Fruit fly (Drosophila melanogaster): ENCODE measurements around the gene CG14823.
A peak's percentile ranks its signal among the peaks of the same experiment; 100 is the strongest.

The CG14823 gene

dm6 chr3L:7091331-7091904 is 25.3 kb downstream of the CG14823 start:
- TF ChIP-seq CG5204 (GFP tag; optimal IDR thresholded peaks at IDR 0.05) (no peak), tj (GFP tag; optimal IDR thresholded peaks at IDR 0.05) (no peak), Crg-1 (GFP tag; optimal IDR thresholded peaks at IDR 0.05) (no peak), CG1620 (GFP tag; optimal IDR thresholded peaks at IDR 0.05) (no peak), toe (GFP tag; optimal IDR thresholded peaks at IDR 0.05) (no peak), CG12768 (GFP tag; optimal IDR thresholded peaks at IDR 0.05) (no peak)

DNA sequence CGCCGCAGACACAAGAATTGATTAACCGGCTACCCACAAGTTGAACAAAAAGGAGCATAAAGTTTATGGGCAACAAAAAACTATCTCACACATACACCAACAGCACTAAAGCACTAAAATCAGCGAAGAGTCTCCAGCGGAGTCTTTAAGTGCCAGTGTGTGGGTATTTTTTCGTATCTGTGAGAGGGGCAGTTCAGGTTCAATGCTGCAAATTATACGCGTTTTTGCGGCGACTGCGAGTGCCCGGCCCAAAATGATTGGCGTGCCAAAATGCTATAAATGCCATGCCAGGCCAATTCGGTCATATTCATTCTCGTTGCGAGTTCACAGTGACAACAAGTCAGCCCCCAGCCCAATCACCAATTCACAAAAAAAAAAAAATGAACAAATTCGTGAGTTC is 26.8 kb downstream of the CG14823 start, which contains the start of gene Cpr65Ec:
TSS of gene Cpr65Ec (plus strand) at position 301 of the 400 bp plus-strand sequence.
- TF ChIP-seq toe (GFP tag; optimal IDR thresholded peaks at IDR 0.05) (no peak), pad (GFP tag; optimal IDR thresholded peaks at IDR 0.05) (no peak), cic (GFP tag; optimal IDR thresholded peaks at IDR 0.05) (no peak), kay (GFP tag; ENCODE audit: borderline replicate concordance) (no peak), CG5204 (GFP tag; optimal IDR thresholded peaks at IDR 0.05) (no peak), CG1620 (GFP tag; optimal IDR thresholded peaks at IDR 0.05) (no peak), Clk (GFP tag; optimal IDR thresholded peaks at IDR 0.05) (no peak), CG7045 (GFP tag; optimal IDR thresholded peaks at IDR 0.05) (no peak), tj (GFP tag; optimal IDR thresholded peaks at IDR 0.05) (no peak), CG33017 (tag; optimal IDR thresholded peaks at IDR 0.05) (no peak), Hr96 (GFP tag; optimal IDR thresholded peaks at IDR 0.05) (no peak), Crg-1 (GFP tag; optimal IDR thresholded peaks at IDR 0.05) (no peak), ovo (GFP tag; optimal IDR thresholded peaks at IDR 0.05) (no peak)

DNA sequence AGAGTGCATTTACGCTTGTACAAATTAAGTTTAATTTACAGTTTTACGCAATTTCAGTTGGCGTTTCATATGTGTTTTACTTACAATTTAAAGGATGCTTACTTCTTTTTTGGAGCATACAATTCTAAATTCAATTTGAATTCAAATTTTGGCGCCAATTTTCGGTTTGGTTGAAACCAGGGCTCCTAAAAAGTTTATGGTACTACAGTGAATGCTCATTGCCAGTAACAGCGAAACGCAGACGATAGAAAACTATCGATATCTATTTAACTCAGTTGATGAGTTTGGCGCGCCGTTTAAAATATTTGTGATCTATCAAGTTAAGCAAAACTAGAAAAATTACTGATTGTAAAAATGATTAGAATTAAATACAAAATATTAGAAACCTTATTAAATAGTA is 27.9 kb downstream of the CG14823 start:
- TF ChIP-seq Clk (GFP tag; optimal IDR thresholded peaks at IDR 0.05), result no peak
- TF ChIP-seq CG11617 (GFP tag; optimal IDR thresholded peaks at IDR 0.05), result no peak
- no peak for TF ChIP-seq CG12768 (GFP tag; optimal IDR thresholded peaks at IDR 0.05)
- TF ChIP-seq pad (GFP tag; optimal IDR thresholded peaks at IDR 0.05), result no peak
- TF ChIP-seq ovo (GFP tag; optimal IDR thresholded peaks at IDR 0.05), result no peak
- TF ChIP-seq CG7101 (tag; optimal IDR thresholded peaks at IDR 0.05), result no peak
- no peak for TF ChIP-seq CG1620 (GFP tag; optimal IDR thresholded peaks at IDR 0.05)
- TF ChIP-seq cnc (optimal IDR thresholded peaks at IDR 0.05), result no peak
- no peak for TF ChIP-seq cic (GFP tag; optimal IDR thresholded peaks at IDR 0.05)
- no peak for TF ChIP-seq CG14711 (tag; optimal IDR thresholded peaks at IDR 0.05)
- no peak for TF ChIP-seq Hr96 (GFP tag; optimal IDR thresholded peaks at IDR 0.05)
- TF ChIP-seq CG7045 (GFP tag; optimal IDR thresholded peaks at IDR 0.05), result no peak
- no peak for TF ChIP-seq toe (GFP tag; optimal IDR thresholded peaks at IDR 0.05)
- TF ChIP-seq tj (GFP tag; optimal IDR thresholded peaks at IDR 0.05), result no peak

DNA sequence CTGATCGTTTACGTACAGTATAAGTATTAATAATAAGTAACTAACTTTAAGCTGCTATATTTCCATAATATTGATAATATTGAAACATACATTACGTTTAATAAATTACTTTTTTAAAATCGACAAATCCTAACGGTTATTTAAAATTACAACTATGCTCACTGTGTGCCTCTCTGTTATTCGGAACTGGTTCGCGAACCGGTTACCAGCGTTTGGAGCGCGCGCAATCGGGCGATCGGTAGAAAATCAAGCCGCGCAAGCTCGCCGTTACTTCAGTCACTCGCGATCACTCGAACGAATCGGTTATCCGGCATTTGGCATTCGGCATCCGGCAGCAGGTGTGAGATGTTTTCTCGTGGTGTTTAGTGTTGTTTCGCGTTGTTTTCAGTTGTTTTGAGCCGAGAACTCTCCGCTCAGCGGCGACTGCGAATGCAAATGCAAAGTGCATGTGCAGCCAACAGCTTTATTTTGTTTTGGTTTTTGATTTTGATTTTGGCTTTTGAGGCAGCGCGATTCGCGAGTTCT is 28.5 kb downstream of the CG14823 start, which contains the start of gene form3:
TSS of gene form3 (plus strand) at position 271 of the 525 bp plus-strand sequence.
- TF ChIP-seq cic (GFP tag; optimal IDR thresholded peaks at IDR 0.05) (no peak), Hr96 (GFP tag; optimal IDR thresholded peaks at IDR 0.05) (no peak), CG33017 (tag; optimal IDR thresholded peaks at IDR 0.05) (no peak)

dm6 chr3L:7096530-7096929 is 30.4 kb downstream of the CG14823 start:
- no peak for TF ChIP-seq pad (GFP tag; optimal IDR thresholded peaks at IDR 0.05)
- TF ChIP-seq bab1 (GFP tag; optimal IDR thresholded peaks at IDR 0.05), result no peak
- no peak for TF ChIP-seq ovo (GFP tag; optimal IDR thresholded peaks at IDR 0.05)
- TF ChIP-seq CG14711 (tag; optimal IDR thresholded peaks at IDR 0.05), result no peak
- TF ChIP-seq CG12768 (GFP tag; optimal IDR thresholded peaks at IDR 0.05), result no peak
- TF ChIP-seq kay (GFP tag; ENCODE audit: borderline replicate concordance), result peak; percentile 18

dm6 chr3L:7103941-7104340 is 37.8 kb downstream of the CG14823 start:
- TF ChIP-seq CG1620 (GFP tag; optimal IDR thresholded peaks at IDR 0.05), result no peak
- TF ChIP-seq CG5204 (GFP tag; optimal IDR thresholded peaks at IDR 0.05), result no peak
- TF ChIP-seq CG7045 (GFP tag; optimal IDR thresholded peaks at IDR 0.05), result no peak
- TF ChIP-seq CG12768 (GFP tag; optimal IDR thresholded peaks at IDR 0.05), result no peak
- TF ChIP-seq cnc (optimal IDR thresholded peaks at IDR 0.05), result no peak
- no peak for TF ChIP-seq CG7101 (tag; optimal IDR thresholded peaks at IDR 0.05)
- TF ChIP-seq Mnt (GFP tag; optimal IDR thresholded peaks at IDR 0.05), result no peak
- TF ChIP-seq pad (GFP tag; optimal IDR thresholded peaks at IDR 0.05), result no peak
- no peak for TF ChIP-seq bab1 (GFP tag; optimal IDR thresholded peaks at IDR 0.05)
- no peak for TF ChIP-seq toe (GFP tag; optimal IDR thresholded peaks at IDR 0.05)
- no peak for TF ChIP-seq Hr96 (GFP tag; optimal IDR thresholded peaks at IDR 0.05)
- no peak for TF ChIP-seq ovo (GFP tag; optimal IDR thresholded peaks at IDR 0.05)
- no peak for TF ChIP-seq Crg-1 (GFP tag; optimal IDR thresholded peaks at IDR 0.05)
- TF ChIP-seq kay (GFP tag; ENCODE audit: borderline replicate concordance), result no peak
- no peak for TF ChIP-seq cic (GFP tag; optimal IDR thresholded peaks at IDR 0.05)

dm6 chr3L:7104485-7104884 is 38.4 kb downstream of the CG14823 start:
- TF ChIP-seq CG33017 (tag; optimal IDR thresholded peaks at IDR 0.05), result no peak
- TF ChIP-seq CG14711 (tag; optimal IDR thresholded peaks at IDR 0.05), result no peak
- TF ChIP-seq Clk (GFP tag; optimal IDR thresholded peaks at IDR 0.05), result no peak
- TF ChIP-seq CG5204 (GFP tag; optimal IDR thresholded peaks at IDR 0.05), result no peak
- no peak for TF ChIP-seq CG1620 (GFP tag; optimal IDR thresholded peaks at IDR 0.05)
- TF ChIP-seq kay (GFP tag; ENCODE audit: borderline replicate concordance), result no peak
- no peak for TF ChIP-seq cnc (optimal IDR thresholded peaks at IDR 0.05)
- no peak for TF ChIP-seq toe (GFP tag; optimal IDR thresholded peaks at IDR 0.05)
- TF ChIP-seq Crg-1 (GFP tag; optimal IDR thresholded peaks at IDR 0.05), result no peak
- TF ChIP-seq bab1 (GFP tag; optimal IDR thresholded peaks at IDR 0.05), result no peak
- TF ChIP-seq CG11617 (GFP tag; optimal IDR thresholded peaks at IDR 0.05), result no peak
- no peak for TF ChIP-seq CG7045 (GFP tag; optimal IDR thresholded peaks at IDR 0.05)
- TF ChIP-seq tj (GFP tag; optimal IDR thresholded peaks at IDR 0.05), result no peak
- no peak for TF ChIP-seq Mnt (GFP tag; optimal IDR thresholded peaks at IDR 0.05)
- TF ChIP-seq CG7101 (tag; optimal IDR thresholded peaks at IDR 0.05), result no peak
- TF ChIP-seq Hr96 (GFP tag; optimal IDR thresholded peaks at IDR 0.05), result no peak
- TF ChIP-seq CG12768 (GFP tag; optimal IDR thresholded peaks at IDR 0.05), result no peak
- TF ChIP-seq ovo (GFP tag; optimal IDR thresholded peaks at IDR 0.05), result no peak
